Fruit fly (Drosophila melanogaster) whole organism, embryonic: ENCODE data around the gene CG32462.
A peak's percentile ranks its signal among the peaks of the same experiment; 100 is the strongest.

Experiments
- Atf6 ChIP-seq: fragments of 200-800 bp; sonication (Bioruptor generic); IDR thresholded peaks from 2 replicates; pipeline ENCODE4 v1.3.6; 2022; ENCODE audit warnings: missing biosample characterization, missing genetic modification characterization
- B-H1 ChIP-seq: fragments of 200-800 bp; sonication (Bioruptor generic); IDR thresholded peaks from 3 replicates; pipeline ENCODE4 v1.3.6; 2022; ENCODE audit warnings: missing biosample characterization, missing genetic modification characterization
- CG10274 ChIP-seq: fragments of 200-800 bp; sonication (Bioruptor generic); optimal IDR thresholded peaks from 3 replicates; lab custom pipeline; 2017; ENCODE audit warnings: missing biosample characterization, mild to moderate bottlenecking, missing genetic modification characterization
- CG10654 ChIP-seq: fragments of 200-800 bp; sonication (Bioruptor generic); optimal IDR thresholded peaks from 2 replicates; lab custom pipeline; 2016; ENCODE audit warnings: missing biosample characterization, missing genetic modification characterization
- CG11456 ChIP-seq: fragments of 200-800 bp; sonication (Bioruptor generic); IDR thresholded peaks from 3 replicates; pipeline ENCODE4 v1.3.6; 2022; ENCODE audit warnings: missing biosample characterization, missing genetic modification characterization
- CG13296 ChIP-seq: fragments of 200-800 bp; sonication (Bioruptor generic); optimal IDR thresholded peaks from 3 replicates; lab custom pipeline; 2018; ENCODE audit warnings: missing biosample characterization, mild to moderate bottlenecking, missing genetic modification characterization
- CG14710 ChIP-seq: fragments of 200-800 bp; sonication (Bioruptor generic); optimal IDR thresholded peaks from 3 replicates; lab custom pipeline; 2019; ENCODE audit warnings: missing biosample characterization, mild to moderate bottlenecking, missing genetic modification characterization, moderate library complexity
- CG15514 ChIP-seq: fragments of 200-800 bp; sonication (Bioruptor generic); optimal IDR thresholded peaks from 3 replicates; lab custom pipeline; 2017; ENCODE audit warnings: missing biosample characterization, missing genetic modification characterization, mild to moderate bottlenecking, moderate library complexity, missing genetic modification reagents
- CG2678 ChIP-seq: fragments of 200-800 bp; sonication (Bioruptor generic); optimal IDR thresholded peaks from 3 replicates; lab custom pipeline; 2019; ENCODE audit warnings: missing biosample characterization, mild to moderate bottlenecking, missing genetic modification characterization, moderate library complexity
- CG30431 ChIP-seq: fragments of 200-800 bp; sonication (Bioruptor generic); optimal IDR thresholded peaks from 2 replicates; lab custom pipeline; 2017; ENCODE audit warnings: missing biosample characterization, missing genetic modification characterization
- CG34376 ChIP-seq: fragments of 200-800 bp; sonication (Bioruptor generic); optimal IDR thresholded peaks from 2 replicates; lab custom pipeline; 2018; ENCODE audit warnings: missing biosample characterization, mild to moderate bottlenecking, missing genetic modification characterization
- CG3995 ChIP-seq: fragments of 200-800 bp; sonication (Bioruptor generic); optimal IDR thresholded peaks from 3 replicates; lab custom pipeline; 2016; ENCODE audit warnings: missing biosample characterization, missing genetic modification characterization
- CG42726 ChIP-seq: fragments of 200-800 bp; sonication (Bioruptor generic); IDR thresholded peaks from 2 replicates; pipeline ENCODE4 v1.3.6; 2022; ENCODE audit warnings: missing biosample characterization, missing genetic modification characterization; ENCODE audit not compliant: partially characterized antibody
- CG4854 ChIP-seq: fragments of 200-800 bp; sonication (Bioruptor generic); optimal IDR thresholded peaks from 2 replicates; lab custom pipeline; 2016; ENCODE audit warnings: missing biosample characterization, missing genetic modification characterization, inconsistent platforms
- CG5180 ChIP-seq: fragments of 200-800 bp; sonication (Bioruptor generic); optimal IDR thresholded peaks from 3 replicates; lab custom pipeline; 2017; ENCODE audit warnings: missing biosample characterization, missing genetic modification characterization, mild to moderate bottlenecking, moderate library complexity, missing genetic modification reagents
- CG6175 ChIP-seq: fragments of 200-800 bp; sonication (Bioruptor generic); IDR thresholded peaks from 3 replicates; pipeline ENCODE4 v1.3.6; 2022; ENCODE audit warnings: missing biosample characterization, missing genetic modification characterization
- CG6854 ChIP-seq: fragments of 200-800 bp; sonication (Bioruptor generic); optimal IDR thresholded peaks from 3 replicates; lab custom pipeline; 2017; ENCODE audit warnings: missing biosample characterization, mild to moderate bottlenecking, missing genetic modification characterization
- CG7839 ChIP-seq: fragments of 200-800 bp; sonication (Bioruptor generic); optimal IDR thresholded peaks from 3 replicates; lab custom pipeline; 2018; ENCODE audit warnings: missing biosample characterization, mild to moderate bottlenecking, missing genetic modification characterization, moderate library complexity
- CG8290 ChIP-seq, 3 experiments: fragments of 200-800 bp; sonication (Bioruptor generic); optimal IDR thresholded peaks; 2 replicates each; lab custom pipeline; 2016 to 2019; ENCODE audit warnings: missing biosample characterization in 3 of 3, missing genetic modification characterization in 3 of 3, mild to moderate bottlenecking in 2 of 3, moderate library complexity in 1 of 3
- CG8924 ChIP-seq: fragments of 200-800 bp; optimal IDR thresholded peaks from 3 replicates; lab custom pipeline; 2019; ENCODE audit warnings: missing biosample characterization, mild to moderate bottlenecking, missing genetic modification characterization, moderate library complexity
- CG9215 ChIP-seq: fragments of 200-800 bp; sonication (Bioruptor generic); IDR thresholded peaks from 2 replicates; pipeline ENCODE4 v1.3.6; 2022; ENCODE audit warnings: missing biosample characterization, missing genetic modification characterization
- CG9437 ChIP-seq: fragments of 200-800 bp; sonication (Bioruptor generic); optimal IDR thresholded peaks from 2 replicates; lab custom pipeline; 2018; ENCODE audit warnings: missing biosample characterization, mild to moderate bottlenecking, missing genetic modification characterization
- GATAe ChIP-seq: fragments of 200-800 bp; sonication (Bioruptor generic); conservative IDR thresholded peaks from 2 replicates; pipeline ENCODE4 v1.3.6; 2022; ENCODE audit warnings: missing biosample characterization, missing genetic modification characterization
- Gug ChIP-seq: fragments of 200-800 bp; sonication (Bioruptor generic); IDR thresholded peaks from 4 replicates; pipeline ENCODE4 v1.3.6; 2022; ENCODE audit warnings: missing biosample characterization, missing genetic modification characterization
- HmgZ ChIP-seq: fragments of 200-800 bp; sonication (Bioruptor generic); optimal IDR thresholded peaks from 2 replicates; lab custom pipeline; 2018; ENCODE audit warnings: missing biosample characterization, mild to moderate bottlenecking, missing genetic modification characterization
- Max ChIP-seq: fragments of 200-800 bp; sonication (Bioruptor generic); optimal IDR thresholded peaks from 2 replicates; lab custom pipeline; 2016; ENCODE audit warnings: missing biosample characterization, mild to moderate bottlenecking, missing genetic modification characterization
- Mrtf ChIP-seq: fragments of 200-800 bp; sonication (Bioruptor generic); IDR thresholded peaks from 3 replicates; pipeline ENCODE4 v1.3.6; 2022; ENCODE audit warnings: missing biosample characterization, missing genetic modification characterization
- Poxn ChIP-seq: fragments of 200-800 bp; sonication (Bioruptor generic); IDR thresholded peaks from 2 replicates; pipeline ENCODE4 v1.3.6; 2022; ENCODE audit warnings: missing biosample characterization, missing genetic modification characterization
- Vsx1 ChIP-seq: fragments of 200-800 bp; sonication (Bioruptor generic); optimal IDR thresholded peaks from 2 replicates; lab custom pipeline; 2017; ENCODE audit warnings: missing biosample characterization, mild to moderate bottlenecking, missing genetic modification characterization, missing genetic modification reagents
- Xrp1 ChIP-seq: fragments of 200-800 bp; sonication (Bioruptor generic); IDR thresholded peaks from 2 replicates; pipeline ENCODE4 v1.3.6; 2022; ENCODE audit warnings: missing biosample characterization, missing genetic modification characterization
- ara ChIP-seq: fragments of 200-800 bp; sonication (Bioruptor generic); IDR thresholded peaks from 2 replicates; pipeline ENCODE4 v1.3.6; 2022; ENCODE audit warnings: missing biosample characterization, missing genetic modification characterization
- ato ChIP-seq: fragments of 200-800 bp; sonication (Bioruptor generic); IDR thresholded peaks from 2 replicates; pipeline ENCODE4 v1.3.6; 2022; ENCODE audit warnings: missing biosample characterization, missing genetic modification characterization; ENCODE audit not compliant: partially characterized antibody
- br ChIP-seq: fragments of >200 bp; optimal IDR thresholded peaks from 2 replicates; lab custom pipeline; 2017
- chn ChIP-seq: fragments of 200-800 bp; sonication (Bioruptor generic); optimal IDR thresholded peaks from 2 replicates; lab custom pipeline; 2016; ENCODE audit warnings: missing biosample characterization, missing genetic modification characterization
- cwo ChIP-seq: fragments of 200-800 bp; sonication (Bioruptor generic); optimal IDR thresholded peaks from 3 replicates; lab custom pipeline; 2017; ENCODE audit warnings: missing biosample characterization, missing genetic modification characterization, mild to moderate bottlenecking, moderate library complexity, missing genetic modification reagents
- eve ChIP-seq, 2 experiments: fragments of >200 bp; optimal IDR thresholded peaks; 2 replicates each; lab custom pipeline; 2017; ENCODE audit warnings: missing biosample characterization in 2 of 2, missing genetic modification characterization in 2 of 2
- ftz-f1 ChIP-seq: fragments of 200-800 bp; sonication (Bioruptor generic); optimal IDR thresholded peaks from 2 replicates; lab custom pipeline; 2016; ENCODE audit warnings: missing biosample characterization, missing genetic modification characterization
- hbn ChIP-seq: fragments of 200-800 bp; sonication (Bioruptor generic); IDR thresholded peaks from 2 replicates; pipeline ENCODE4 v1.3.6; 2022; ENCODE audit warnings: missing biosample characterization, missing genetic modification characterization; ENCODE audit not compliant: partially characterized antibody
- lab ChIP-seq: fragments of 200-800 bp; sonication (Bioruptor generic); optimal IDR thresholded peaks from 3 replicates; lab custom pipeline; 2017; ENCODE audit warnings: missing biosample characterization, missing genetic modification characterization, mild to moderate bottlenecking, moderate library complexity, missing genetic modification reagents
- lola ChIP-seq, 3 experiments: fragments of >200 bp in 2 of 3; fragments of 200-800 bp in 1 of 3; sonication (Bioruptor generic) in 1 of 3; optimal IDR thresholded peaks; 2 replicates each; lab custom pipeline; 2017 to 2019; ENCODE audit warnings: missing biosample characterization in 3 of 3, missing genetic modification characterization in 3 of 3, mild to moderate bottlenecking in 1 of 3, moderate library complexity in 1 of 3
- mam ChIP-seq: fragments of 200-800 bp; sonication (Bioruptor generic); optimal IDR thresholded peaks from 3 replicates; lab custom pipeline; 2016; ENCODE audit warnings: missing biosample characterization, missing genetic modification characterization
- mirr ChIP-seq: fragments of 200-800 bp; sonication (Bioruptor generic); optimal IDR thresholded peaks from 3 replicates; lab custom pipeline; 2018; ENCODE audit warnings: missing biosample characterization, mild to moderate bottlenecking, missing genetic modification characterization
- pnt ChIP-seq: fragments of 200-800 bp; sonication (Bioruptor generic); optimal IDR thresholded peaks from 3 replicates; lab custom pipeline; 2016; ENCODE audit warnings: missing biosample characterization, missing genetic modification characterization
- psq ChIP-seq: fragments of 200-800 bp; sonication (Bioruptor generic); optimal IDR thresholded peaks from 2 replicates; lab custom pipeline; 2017; ENCODE audit warnings: missing biosample characterization, missing genetic modification characterization
- pzg ChIP-seq: fragments of 200-800 bp; sonication (Bioruptor generic); optimal IDR thresholded peaks from 3 replicates; lab custom pipeline; 2018; ENCODE audit warnings: missing biosample characterization, mild to moderate bottlenecking, missing genetic modification characterization, moderate library complexity
- sd ChIP-seq: fragments of 200-800 bp; sonication (Bioruptor generic); optimal IDR thresholded peaks from 3 replicates; lab custom pipeline; 2018; ENCODE audit warnings: missing biosample characterization, mild to moderate bottlenecking, missing genetic modification characterization, moderate library complexity
- slp2 ChIP-seq: fragments of 200-800 bp; sonication (Bioruptor generic); optimal IDR thresholded peaks from 2 replicates; lab custom pipeline; 2016; ENCODE audit warnings: missing biosample characterization, missing genetic modification characterization
- ssp ChIP-seq: fragments of 200-800 bp; sonication (Bioruptor generic); IDR thresholded peaks from 2 replicates; pipeline ENCODE4 v1.3.6; 2022; ENCODE audit warnings: missing biosample characterization, missing genetic modification characterization
- stwl ChIP-seq: fragments of 200-800 bp; sonication (Bioruptor generic); optimal IDR thresholded peaks from 3 replicates; lab custom pipeline; 2018; ENCODE audit warnings: missing biosample characterization, mild to moderate bottlenecking, missing genetic modification characterization, moderate library complexity
- tna ChIP-seq: fragments of 200-800 bp; sonication (Bioruptor generic); IDR thresholded peaks from 2 replicates; pipeline ENCODE4 v1.3.6; 2022; ENCODE audit warnings: missing biosample characterization, missing genetic modification characterization; ENCODE audit not compliant: partially characterized antibody
- wor ChIP-seq: fragments of 200-800 bp; sonication (Bioruptor generic); IDR thresholded peaks from 2 replicates; pipeline ENCODE4 v1.3.6; 2022; ENCODE audit warnings: missing biosample characterization, missing genetic modification characterization

The CG32462 gene

DNA sequence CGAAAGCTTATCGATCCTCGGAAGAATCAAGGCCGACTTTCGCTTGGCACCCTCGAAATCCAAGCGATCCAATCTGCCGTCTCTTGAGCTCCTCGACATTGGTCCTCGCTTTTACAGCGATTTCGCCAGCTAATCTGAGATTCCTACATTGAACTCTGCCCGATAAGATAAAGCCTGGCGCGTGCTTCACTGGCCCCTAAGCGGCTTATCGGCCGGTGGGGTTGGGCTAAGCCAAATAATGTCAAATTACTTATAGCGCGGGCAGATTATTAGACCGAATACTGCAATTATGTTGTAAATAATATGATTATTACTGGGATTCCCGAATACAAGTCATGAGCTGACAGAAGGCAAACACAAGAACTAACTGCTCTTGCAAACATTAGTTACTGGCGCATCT is 36.7 kb upstream of the CG32462 start (continued):
- TF ChIP-seq stwl (tag; lab: Kevin White, UChicago) (no peak), CG14710 (tag; lab: Kevin White, UChicago) (no peak), CG6175 (GFP tag; lab: Robert Waterston, UW) (no peak), CG9215 (no peak), HmgZ (tag; lab: Kevin White, UChicago) (peak; percentile 39), CG8290 (GFP tag; optimal IDR thresholded peaks at IDR 0.05; lab: Kevin White, UChicago) (no peak), CG8290 (tag; optimal IDR thresholded peaks at IDR 0.05; lab: Kevin White, UChicago) (no peak), ato (GFP tag; lab: Robert Waterston, UW) (no peak), CG2678 (tag; lab: Kevin White, UChicago) (no peak), ftz-f1 (GFP tag; lab: Kevin White, UChicago) (no peak), mirr (GFP tag; lab: Kevin White, UChicago) (peak; percentile 42), CG13296 (no peak), lola (GFP tag; optimal IDR thresholded peaks at IDR 0.05; lab: Kevin White, UChicago) (no peak), GATAe (peak; percentile 43; the same call in 1 of the 2 replicates), slp2 (GFP tag; lab: Kevin White, UChicago) (no peak), ara (GFP tag; lab: Robert Waterston, UW) (no peak), CG15514 (GFP tag; lab: Kevin White, UChicago) (no peak), CG30431 (GFP tag; lab: Kevin White, UChicago) (no peak), wor (GFP tag; lab: Robert Waterston, UW) (no peak), br (lab: Kevin White, UChicago) (no peak), mam (GFP tag; lab: Kevin White, UChicago) (no peak), Gug (GFP tag; lab: Robert Waterston, UW) (no peak), B-H1 (GFP tag; lab: Robert Waterston, UW) (no peak), Xrp1 (GFP tag; lab: Robert Waterston, UW) (no peak), CG3995 (no peak), Vsx1 (GFP tag; lab: Kevin White, UChicago) (peak; percentile 33), Poxn (GFP tag; lab: Robert Waterston, UW) (no peak), Max (GFP tag; lab: Kevin White, UChicago) (no peak), CG6854 (GFP tag; lab: Kevin White, UChicago) (no peak), lab (GFP tag; lab: Kevin White, UChicago) (no peak), chn (no peak), CG7839 (tag; lab: Kevin White, UChicago) (no peak), eve (GFP tag; optimal IDR thresholded peaks at IDR 0.05; lab: Kevin White, UChicago) (no peak), CG42726 (GFP tag; lab: Robert Waterston, UW) (no peak), CG11456 (GFP tag; lab: Robert Waterston, UW) (0 out of 3 replicates have a peak, but pooled peaks have one; percentile 7), CG34376 (GFP tag; lab: Kevin White, UChicago) (peak; percentile 58), psq (no peak), CG10274 (GFP tag; lab: Kevin White, UChicago) (no peak), CG5180 (GFP tag; lab: Kevin White, UChicago) (no peak), CG9437 (GFP tag; lab: Kevin White, UChicago) (no peak), pzg (GFP tag; lab: Kevin White, UChicago) (no peak), sd (tag; lab: Kevin White, UChicago) (peak; percentile 75), cwo (peak; percentile 16), CG10654 (GFP tag; lab: Kevin White, UChicago) (no peak), CG8924 (tag; lab: Kevin White, UChicago) (no peak), CG4854 (GFP tag; lab: Kevin White, UChicago) (no peak), tna (no peak), Atf6 (GFP tag; lab: Robert Waterston, UW) (no peak), hbn (no peak), Mrtf (GFP tag; lab: Robert Waterston, UW) (no peak), pnt (no peak), ssp (GFP tag; lab: Robert Waterston, UW) (no peak)
